Worm (Caenorhabditis elegans) whole organism, L1 larva: ENCODE data around the gene ZC15.1.

Source experiments
- C04F5.9 ChIP-seq: sonication (generic microtip); optimal IDR thresholded peaks from 2 replicates; lab custom pipeline; 2016; ENCODE audit warnings: missing genetic modification characterization, missing compliant biosample characterization
- F16B12.6 ChIP-seq: fragments of 150-350 bp; optimal IDR thresholded peaks from 2 replicates; lab custom pipeline; 2014; ENCODE audit warnings: missing biosample characterization, missing genetic modification characterization
- aly-2 ChIP-seq: fragments of 150-350 bp; optimal IDR thresholded peaks from 2 replicates; lab custom pipeline; 2014; ENCODE audit warnings: missing biosample characterization, missing genetic modification characterization
- dsc-1 ChIP-seq: sonication (generic microtip); optimal IDR thresholded peaks from 2 replicates; lab custom pipeline; 2016; ENCODE audit warnings: mild to moderate bottlenecking, missing genetic modification characterization, missing compliant biosample characterization
- elt-3 ChIP-seq, 6 experiments: fragments of 150-350 bp in 1 of 6; sonication (generic microtip); optimal IDR thresholded peaks; 2 replicates each; lab custom pipeline; 2017 to 2018; ENCODE audit warnings: missing biosample characterization in 6 of 6, missing genetic modification characterization in 6 of 6, inconsistent platforms in 1 of 6
- mab-9 ChIP-seq: fragments of 200-800 bp; sonication (Bioruptor generic); IDR thresholded peaks from 2 replicates; pipeline ENCODE4 v1.3.6; 2022; ENCODE audit warnings: missing genetic modification reagents, missing genetic modification characterization, missing compliant biosample characterization
- mep-1 ChIP-seq: fragments of 150-350 bp; optimal IDR thresholded peaks from 2 replicates; lab custom pipeline; 2014; ENCODE audit warnings: missing biosample characterization, missing genetic modification characterization
- nhr-12 ChIP-seq: sonication (generic microtip); optimal IDR thresholded peaks from 2 replicates; lab custom pipeline; 2017; ENCODE audit warnings: missing biosample characterization, missing genetic modification characterization
- nhr-71 ChIP-seq: sonication (generic microtip); optimal IDR thresholded peaks from 2 replicates; lab custom pipeline; 2016; ENCODE audit warnings: mild to moderate bottlenecking, missing genetic modification characterization, moderate library complexity, missing compliant biosample characterization
- nhr-77 ChIP-seq: fragments of 150-350 bp; optimal IDR thresholded peaks from 2 replicates; lab custom pipeline; 2014; ENCODE audit warnings: missing biosample characterization, missing genetic modification characterization
- ztf-11 ChIP-seq, 2 experiments: sonication (generic microtip); optimal IDR thresholded peaks; 2 replicates each; lab custom pipeline; 2016 to 2017; ENCODE audit warnings: missing genetic modification characterization in 2 of 2, missing biosample characterization in 1 of 2, missing compliant biosample characterization in 1 of 2

DNA sequence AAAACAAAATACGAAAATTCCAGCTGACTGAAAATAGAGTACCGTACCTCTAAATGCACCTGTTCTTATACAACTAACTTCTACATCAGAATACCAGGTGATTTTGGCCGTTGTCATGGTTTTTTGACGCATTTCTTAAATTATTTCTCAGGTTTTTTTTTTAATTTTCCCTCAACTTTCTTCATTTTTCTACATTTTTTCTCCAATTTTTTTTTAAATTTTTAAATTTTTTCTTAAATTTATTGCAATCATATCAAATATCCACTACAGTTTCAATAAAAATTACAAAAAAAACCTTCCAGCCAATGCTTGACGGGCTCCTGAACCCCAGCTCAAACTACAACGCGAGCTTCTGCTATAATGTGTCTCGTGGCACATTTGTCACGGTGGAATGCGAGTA, 45.3 kb downstream of the ZC15.1 start, which contains the start of gene K02E2.1:
- TF ChIP-seq nhr-12 (tag; lab: Kevin White, UChicago) = no peak
- no peak for TF ChIP-seq C04F5.9 (tag; lab: Kevin White, UChicago)
- no peak for TF ChIP-seq aly-2 (tag; lab: Kevin White, UChicago)
- no peak for TF ChIP-seq ztf-11 (tag; optimal IDR thresholded peaks at IDR 0.05; lab: Kevin White, UChicago)
- no peak for TF ChIP-seq F16B12.6 (tag; lab: Kevin White, UChicago)
- TF ChIP-seq mab-9 (GFP tag; lab: Robert Waterston, UW) = no peak
- TF ChIP-seq mep-1 (tag; lab: Kevin White, UChicago) = no peak
- no peak for TF ChIP-seq elt-3 (tag; optimal IDR thresholded peaks at IDR 0.05; lab: Kevin White, UChicago)
- no peak for TF ChIP-seq nhr-71 (tag; lab: Kevin White, UChicago)
- no peak for TF ChIP-seq nhr-77 (tag; lab: Kevin White, UChicago)
- TF ChIP-seq dsc-1 (tag; lab: Kevin White, UChicago) = no peak
